Fruit fly (Drosophila melanogaster): ENCODE results near the gene dmt.

The dmt gene

DNA sequence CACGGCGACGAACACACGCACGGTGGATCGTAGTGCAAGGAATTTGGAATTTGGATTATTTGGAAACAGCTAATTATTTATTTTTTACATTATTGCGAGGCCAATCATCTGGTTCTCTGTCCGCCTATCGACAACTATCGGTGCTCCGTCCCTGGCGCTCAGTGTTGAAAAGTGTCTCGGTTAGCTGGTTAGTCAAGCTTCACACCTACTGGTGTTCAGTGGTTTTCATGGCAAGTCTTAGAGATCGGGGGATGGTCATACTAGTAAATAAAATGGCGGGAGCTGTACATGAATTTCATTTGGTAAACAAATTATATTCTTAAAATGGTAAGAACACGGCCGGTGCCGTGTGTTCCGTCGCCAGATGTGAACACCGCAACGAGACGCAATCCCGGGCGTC is at the start of gene dmt, which contains the start of gene trbd (continued):
- TF ChIP-seq Hr3 (GFP tag; optimal IDR thresholded peaks at IDR 0.05) (peak; percentile 25), cad (GFP tag; optimal IDR thresholded peaks at IDR 0.05) (no peak), CG4820 (GFP tag; optimal IDR thresholded peaks at IDR 0.05) (peak; percentile 30), CG8944 (GFP tag; optimal IDR thresholded peaks at IDR 0.05) (peak; percentile 55), scrt (GFP tag; optimal IDR thresholded peaks at IDR 0.05) (no peak), Usf (GFP tag; optimal IDR thresholded peaks at IDR 0.05) (no peak), CG12219 (GFP tag; optimal IDR thresholded peaks at IDR 0.05) (no peak), TFAM (GFP tag; optimal IDR thresholded peaks at IDR 0.05) (no peak), MESR4 (GFP tag; optimal IDR thresholded peaks at IDR 0.05) (peak; percentile 94), CG5953 (GFP tag; IDR thresholded peaks at IDR 0.05) (no peak), CrebB (tag; optimal IDR thresholded peaks at IDR 0.05) (peak; percentile 49), CG7786 (GFP tag; optimal IDR thresholded peaks at IDR 0.05) (peak; percentile 62), CG13123 (GFP tag; optimal IDR thresholded peaks at IDR 0.05) (peak; percentile 40), Xbp1 (GFP tag; optimal IDR thresholded peaks at IDR 0.05) (peak; percentile 77), p53 (GFP tag; optimal IDR thresholded peaks at IDR 0.05) (peak; percentile 78), gro (GFP tag; optimal IDR thresholded peaks at IDR 0.05) (peak; percentile 89), onecut (GFP tag; IDR thresholded peaks at IDR 0.05) (peak; percentile 28), CG2116 (GFP tag; optimal IDR thresholded peaks at IDR 0.05) (peak; percentile 81), YL-1 (GFP tag; optimal IDR thresholded peaks at IDR 0.05) (peak; percentile 93), CG2678 (tag; optimal IDR thresholded peaks at IDR 0.05) (no peak), gcm2 (GFP tag; optimal IDR thresholded peaks at IDR 0.05) (peak; percentile 21), pho (GFP tag; optimal IDR thresholded peaks at IDR 0.05) (peak; percentile 76), CG32767 (GFP tag; IDR thresholded peaks at IDR 0.05) (no peak), E2f2 (GFP tag; IDR thresholded peaks at IDR 0.05) (no peak), jing (GFP tag; optimal IDR thresholded peaks at IDR 0.05) (no peak), fd102C (GFP tag; optimal IDR thresholded peaks at IDR 0.05) (peak; percentile 55), CG11560 (tag; IDR thresholded peaks at IDR 0.05) (no peak), HmgZ (tag; optimal IDR thresholded peaks at IDR 0.05) (peak; percentile 88), Stat92E (GFP tag; optimal IDR thresholded peaks at IDR 0.05) (peak in 1 of 3 experiments; percentile 64), hkb (optimal IDR thresholded peaks at IDR 0.05) (peak; percentile 24), hkb (GFP tag; IDR thresholded peaks at IDR 0.05) (no peak), Dek (tag; optimal IDR thresholded peaks at IDR 0.05) (no peak), h (optimal IDR thresholded peaks at IDR 0.05) (no peak), Myb (GFP tag; optimal IDR thresholded peaks at IDR 0.05) (peak; percentile 78), CG4617 (GFP tag; optimal IDR thresholded peaks at IDR 0.05; ENCODE audit: borderline replicate concordance) (peak; percentile 99), so (GFP tag; IDR thresholded peaks at IDR 0.05) (no peak), Neu2 (GFP tag; optimal IDR thresholded peaks at IDR 0.05; ENCODE audit: borderline replicate concordance) (no peak), salm (tag; optimal IDR thresholded peaks at IDR 0.05) (no peak), da (GFP tag; optimal IDR thresholded peaks at IDR 0.05) (peak; percentile 60), CG33213 (GFP tag; optimal IDR thresholded peaks at IDR 0.05) (peak; percentile 92), CG16863 (GFP tag; optimal IDR thresholded peaks at IDR 0.05) (peak; percentile 52), az2 (GFP tag; optimal IDR thresholded peaks at IDR 0.05) (no peak), CG1832 (GFP tag; optimal IDR thresholded peaks at IDR 0.05) (no peak), CG17829 (tag; optimal IDR thresholded peaks at IDR 0.05) (no peak), CG30020 (tag; optimal IDR thresholded peaks at IDR 0.05) (no peak), CG11696 (GFP tag; IDR thresholded peaks at IDR 0.05) (no peak), B-H2 (GFP tag; optimal IDR thresholded peaks at IDR 0.05) (no peak), al (GFP tag; IDR thresholded peaks at IDR 0.05) (no peak), HmgD (GFP tag; optimal IDR thresholded peaks at IDR 0.05) (peak; percentile 90), jumu (GFP tag; optimal IDR thresholded peaks at IDR 0.05) (peak; percentile 69), fru (optimal IDR thresholded peaks at IDR 0.05) (no peak), croc (GFP tag; conservative IDR thresholded peaks at IDR 0.05) (0 out of 3 replicates have a peak, but pooled peaks have one; percentile 13), CG16813 (GFP tag; IDR thresholded peaks at IDR 0.05; ENCODE audit: partially characterized antibody) (no peak)
